Fruit fly (Drosophila melanogaster) whole organism, embryonic: ENCODE measurements around the gene mRpL13.

ENCODE experiments used
- CG10543 ChIP-seq: fragments of 200-800 bp; sonication (Bioruptor generic); optimal IDR thresholded peaks from 3 replicates; lab custom pipeline; 2017; ENCODE audit warnings: missing biosample characterization, mild to moderate bottlenecking, missing genetic modification characterization, moderate library complexity
- CG12219 ChIP-seq: fragments of 200-800 bp; sonication (Bioruptor generic); optimal IDR thresholded peaks from 3 replicates; lab custom pipeline; 2018; ENCODE audit warnings: missing biosample characterization, mild to moderate bottlenecking, missing genetic modification characterization
- CG12391 ChIP-seq: fragments of 200-800 bp; sonication (Bioruptor generic); optimal IDR thresholded peaks from 3 replicates; lab custom pipeline; 2018; ENCODE audit warnings: missing biosample characterization, mild to moderate bottlenecking, missing genetic modification characterization, moderate library complexity
- CG13123 ChIP-seq: fragments of 200-800 bp; sonication (Bioruptor generic); optimal IDR thresholded peaks from 2 replicates; lab custom pipeline; 2016; ENCODE audit warnings: missing biosample characterization, missing genetic modification characterization
- CG14667 ChIP-seq: fragments of 200-800 bp; sonication (Bioruptor generic); IDR thresholded peaks from 2 replicates; pipeline ENCODE4 v1.3.6; 2022; ENCODE audit warnings: missing biosample characterization, missing genetic modification characterization
- CG15514 ChIP-seq: fragments of 200-800 bp; sonication (Bioruptor generic); optimal IDR thresholded peaks from 3 replicates; lab custom pipeline; 2017; ENCODE audit warnings: missing biosample characterization, missing genetic modification characterization, mild to moderate bottlenecking, moderate library complexity, missing genetic modification reagents
- CG15696 ChIP-seq: fragments of 200-800 bp; sonication (Bioruptor generic); optimal IDR thresholded peaks from 2 replicates; lab custom pipeline; 2019; ENCODE audit warnings: missing biosample characterization, mild to moderate bottlenecking, missing genetic modification characterization, moderate library complexity
- CG17359 ChIP-seq: fragments of 200-800 bp; sonication (Bioruptor generic); optimal IDR thresholded peaks from 3 replicates; lab custom pipeline; 2018; ENCODE audit warnings: missing biosample characterization, mild to moderate bottlenecking, missing genetic modification characterization, moderate library complexity
- CG17385 ChIP-seq: fragments of 200-800 bp; sonication (Bioruptor generic); optimal IDR thresholded peaks from 3 replicates; lab custom pipeline; 2018; ENCODE audit warnings: missing biosample characterization, mild to moderate bottlenecking, missing genetic modification characterization
- CG1792 ChIP-seq: fragments of 200-800 bp; sonication (Bioruptor generic); optimal IDR thresholded peaks from 2 replicates; lab custom pipeline; 2016; ENCODE audit warnings: missing biosample characterization, missing genetic modification characterization
- CG1832 ChIP-seq: fragments of 200-800 bp; sonication (Bioruptor generic); optimal IDR thresholded peaks from 2 replicates; lab custom pipeline; 2017; ENCODE audit warnings: missing biosample characterization, mild to moderate bottlenecking, missing genetic modification characterization, inconsistent platforms
- CG30431 ChIP-seq: fragments of 200-800 bp; sonication (Bioruptor generic); optimal IDR thresholded peaks from 2 replicates; lab custom pipeline; 2017; ENCODE audit warnings: missing biosample characterization, missing genetic modification characterization
- CG3726 ChIP-seq: fragments of 200-800 bp; sonication (Bioruptor generic); IDR thresholded peaks from 3 replicates; pipeline ENCODE4, ENCODE4 v1.3.6; 2022; ENCODE audit warnings: missing biosample characterization, missing genetic modification characterization
- CG3838 ChIP-seq: fragments of 200-800 bp; sonication (Bioruptor generic); optimal IDR thresholded peaks from 3 replicates; lab custom pipeline; 2016; ENCODE audit warnings: missing biosample characterization, missing genetic modification characterization
- CG5180 ChIP-seq: fragments of 200-800 bp; sonication (Bioruptor generic); optimal IDR thresholded peaks from 3 replicates; lab custom pipeline; 2017; ENCODE audit warnings: missing biosample characterization, missing genetic modification characterization, mild to moderate bottlenecking, moderate library complexity, missing genetic modification reagents
- CG6791 ChIP-seq: fragments of 200-800 bp; sonication (Bioruptor generic); IDR thresholded peaks from 3 replicates; pipeline ENCODE4 v1.3.6; 2022; ENCODE audit warnings: missing biosample characterization, missing genetic modification characterization; ENCODE audit not compliant: partially characterized antibody
- CG6813 ChIP-seq: fragments of 200-800 bp; sonication (Bioruptor generic); optimal IDR thresholded peaks from 2 replicates; lab custom pipeline; 2017; ENCODE audit warnings: missing biosample characterization, missing genetic modification characterization, mild to moderate bottlenecking, moderate library complexity, missing genetic modification reagents
- CG6854 ChIP-seq: fragments of 200-800 bp; sonication (Bioruptor generic); optimal IDR thresholded peaks from 3 replicates; lab custom pipeline; 2017; ENCODE audit warnings: missing biosample characterization, mild to moderate bottlenecking, missing genetic modification characterization
- CG7987 ChIP-seq: fragments of 200-800 bp; sonication (Bioruptor generic); optimal IDR thresholded peaks from 2 replicates; lab custom pipeline; 2018; ENCODE audit warnings: missing biosample characterization, mild to moderate bottlenecking, missing genetic modification characterization, moderate library complexity
- Camta ChIP-seq: fragments of 200-800 bp; sonication (Bioruptor generic); optimal IDR thresholded peaks from 2 replicates; lab custom pipeline; 2016; ENCODE audit warnings: missing biosample characterization, missing genetic modification characterization
- Chrac-16 ChIP-seq: fragments of 200-800 bp; sonication (Bioruptor generic); optimal IDR thresholded peaks from 3 replicates; lab custom pipeline; 2016; ENCODE audit warnings: missing biosample characterization, missing genetic modification characterization
- Deaf1 ChIP-seq: fragments of 200-800 bp; optimal IDR thresholded peaks from 3 replicates; lab custom pipeline; 2019; ENCODE audit warnings: missing biosample characterization, mild to moderate bottlenecking, missing genetic modification characterization, moderate library complexity
- Dip3 ChIP-seq: fragments of 200-800 bp; sonication (Bioruptor generic); optimal IDR thresholded peaks from 3 replicates; lab custom pipeline; 2016; ENCODE audit warnings: missing biosample characterization, missing genetic modification characterization
- Ets65A ChIP-seq: fragments of 200-800 bp; sonication (Bioruptor generic); peaks from one replicate; lab custom pipeline; 2016; ENCODE audit warnings: missing biosample characterization, missing genetic modification characterization
- Fer3 ChIP-seq: fragments of 200-800 bp; sonication (Bioruptor generic); optimal IDR thresholded peaks from 2 replicates; lab custom pipeline; 2018; ENCODE audit warnings: missing biosample characterization, mild to moderate bottlenecking, missing genetic modification characterization, moderate library complexity
- GATAe ChIP-seq: fragments of 200-800 bp; sonication (Bioruptor generic); conservative IDR thresholded peaks from 2 replicates; pipeline ENCODE4 v1.3.6; 2022; ENCODE audit warnings: missing biosample characterization, missing genetic modification characterization
- H15 ChIP-seq: fragments of 200-800 bp; sonication (Bioruptor generic); IDR thresholded peaks from 3 replicates; pipeline ENCODE4 v1.3.6; 2022; ENCODE audit warnings: missing biosample characterization, missing genetic modification characterization
- HLH4C ChIP-seq: fragments of 200-800 bp; sonication (Bioruptor generic); IDR thresholded peaks from 3 replicates; pipeline ENCODE4 v1.3.6; 2022; ENCODE audit warnings: missing biosample characterization, missing genetic modification characterization; ENCODE audit not compliant: partially characterized antibody
- MTF-1 ChIP-seq: fragments of 200-800 bp; sonication (Bioruptor generic); optimal IDR thresholded peaks from 2 replicates; lab custom pipeline; 2018; ENCODE audit warnings: missing biosample characterization, mild to moderate bottlenecking, missing genetic modification characterization, borderline replicate concordance
- Neu2 ChIP-seq: fragments of 200-800 bp; sonication (Bioruptor generic); optimal IDR thresholded peaks from 3 replicates; lab custom pipeline; 2016; ENCODE audit warnings: missing biosample characterization, missing genetic modification characterization, borderline replicate concordance
- Nf-YB ChIP-seq: fragments of 200-800 bp; sonication (Bioruptor generic); optimal IDR thresholded peaks from 3 replicates; lab custom pipeline; 2019; ENCODE audit warnings: missing biosample characterization, mild to moderate bottlenecking, missing genetic modification characterization, moderate library complexity
- al ChIP-seq: fragments of 200-800 bp; sonication (Bioruptor generic); IDR thresholded peaks from 2 replicates; pipeline ENCODE4 v1.3.6; 2022; ENCODE audit warnings: missing biosample characterization, missing genetic modification characterization
- ase ChIP-seq: fragments of 200-800 bp; sonication (Bioruptor generic); IDR thresholded peaks from 3 replicates; pipeline ENCODE4 v1.3.6; 2022; ENCODE audit warnings: missing biosample characterization, missing genetic modification characterization
- crc ChIP-seq: fragments of 200-800 bp; sonication (Bioruptor generic); optimal IDR thresholded peaks from 2 replicates; lab custom pipeline; 2016; ENCODE audit warnings: missing biosample characterization, missing genetic modification characterization
- esg ChIP-seq: fragments of 200-800 bp; sonication (Bioruptor generic); conservative IDR thresholded peaks from 2 replicates; pipeline ENCODE4 v1.3.6; 2022; ENCODE audit warnings: missing biosample characterization, missing genetic modification characterization
- fd96Cb ChIP-seq: fragments of 200-800 bp; sonication (Bioruptor generic); optimal IDR thresholded peaks from 2 replicates; lab custom pipeline; 2018; ENCODE audit warnings: missing biosample characterization, mild to moderate bottlenecking, missing genetic modification characterization, moderate library complexity
- gfzf ChIP-seq: fragments of 200-800 bp; sonication (Bioruptor generic); optimal IDR thresholded peaks from 2 replicates; lab custom pipeline; 2016; ENCODE audit warnings: missing biosample characterization, mild to moderate bottlenecking, missing genetic modification characterization, moderate library complexity
- gt ChIP-seq: fragments of 200-800 bp; sonication (Bioruptor generic); IDR thresholded peaks from 2 replicates; pipeline ENCODE4 v1.3.6; 2022; ENCODE audit warnings: missing biosample characterization, missing genetic modification characterization
- ham ChIP-seq: fragments of 200-800 bp; sonication (Bioruptor generic); IDR thresholded peaks from 2 replicates; pipeline ENCODE4 v1.3.6; 2022; ENCODE audit warnings: missing biosample characterization, missing genetic modification characterization
- p53 ChIP-seq: fragments of 200-800 bp; sonication (Bioruptor generic); optimal IDR thresholded peaks from 2 replicates; lab custom pipeline; 2016; ENCODE audit warnings: missing biosample characterization, missing genetic modification characterization
- peb ChIP-seq: fragments of 200-800 bp; sonication (Bioruptor generic); IDR thresholded peaks from 2 replicates; pipeline ENCODE4 v1.3.6; 2022; ENCODE audit warnings: missing biosample characterization, missing genetic modification characterization
- pita ChIP-seq: fragments of 200-800 bp; sonication (Bioruptor generic); optimal IDR thresholded peaks from 2 replicates; lab custom pipeline; 2017; ENCODE audit warnings: missing biosample characterization, mild to moderate bottlenecking, missing genetic modification characterization
- pzg ChIP-seq: fragments of 200-800 bp; sonication (Bioruptor generic); optimal IDR thresholded peaks from 3 replicates; lab custom pipeline; 2018; ENCODE audit warnings: missing biosample characterization, mild to moderate bottlenecking, missing genetic modification characterization, moderate library complexity
- salm ChIP-seq: fragments of 200-800 bp; sonication (Bioruptor generic); optimal IDR thresholded peaks from 2 replicates; lab custom pipeline; 2018; ENCODE audit warnings: missing biosample characterization, mild to moderate bottlenecking, missing genetic modification characterization
- slbo ChIP-seq: fragments of 200-800 bp; sonication (Bioruptor generic); IDR thresholded peaks from 2 replicates; pipeline ENCODE4 v1.3.6; 2022; ENCODE audit warnings: missing biosample characterization, missing genetic modification characterization
- sug ChIP-seq: fragments of 200-800 bp; optimal IDR thresholded peaks from 2 replicates; lab custom pipeline; 2019; ENCODE audit warnings: missing biosample characterization, mild to moderate bottlenecking, missing genetic modification characterization, moderate library complexity
- unc-4 ChIP-seq: fragments of 200-800 bp; sonication (Bioruptor generic); IDR thresholded peaks from 2 replicates; pipeline ENCODE4 v1.3.6; 2022; ENCODE audit warnings: missing biosample characterization, missing genetic modification characterization; ENCODE audit not compliant: partially characterized antibody
- wor ChIP-seq: fragments of 200-800 bp; sonication (Bioruptor generic); IDR thresholded peaks from 2 replicates; pipeline ENCODE4 v1.3.6; 2022; ENCODE audit warnings: missing biosample characterization, missing genetic modification characterization

The mRpL13 gene

DNA sequence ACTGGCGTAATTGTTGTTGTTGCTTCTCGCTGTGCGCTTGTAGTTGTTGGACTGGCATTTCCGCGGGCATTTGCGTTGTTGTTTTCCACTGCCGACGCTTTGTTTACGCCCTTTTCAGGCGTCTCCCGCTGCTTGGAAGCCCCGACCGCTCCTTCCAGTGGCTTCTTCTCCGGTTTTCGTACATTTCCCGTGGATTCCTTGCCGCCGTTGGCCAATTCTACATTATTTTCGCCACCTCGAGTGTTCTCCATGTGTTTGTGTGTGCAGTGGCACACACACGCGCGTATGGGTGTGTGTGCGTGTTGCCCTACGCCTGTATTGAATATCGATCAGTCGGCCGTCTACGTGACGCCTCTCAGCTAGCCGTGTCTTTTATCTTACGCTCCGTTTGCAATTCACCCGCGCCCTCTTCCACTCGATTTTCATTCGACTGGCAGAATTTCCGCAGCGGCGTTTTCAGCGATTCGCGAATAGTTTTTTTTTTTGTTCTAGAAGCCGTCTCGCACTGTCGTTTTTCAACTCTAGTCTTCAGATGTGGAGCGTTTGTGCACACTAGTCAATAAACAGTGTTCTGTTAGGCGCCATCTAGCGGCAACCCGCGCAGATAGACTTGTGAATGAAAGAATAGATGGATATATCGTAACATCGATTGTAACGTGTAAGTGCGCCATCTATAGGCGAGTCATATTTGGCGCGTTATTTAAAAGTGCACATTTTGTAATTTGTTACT, 19.7 kb downstream of the mRpL13 start, which contains the start of gene CG10600 (continued):
- TF ChIP-seq al (GFP tag; lab: Robert Waterston, UW) (peak; percentile 56), CG1832 (GFP tag; lab: Kevin White, UChicago) (no peak), CG15514 (GFP tag; lab: Kevin White, UChicago) (peak; percentile 95), salm (tag; lab: Kevin White, UChicago) (no peak), Dip3 (peak; percentile 91), unc-4 (peak; percentile 86), Nf-YB (peak; percentile 47), slbo (GFP tag; lab: Robert Waterston, UW) (peak; percentile 90), CG30431 (GFP tag; lab: Kevin White, UChicago) (peak; percentile 59), CG7987 (peak; percentile 85), CG12391 (tag; lab: Kevin White, UChicago) (peak; percentile 62), esg (GFP tag; lab: Robert Waterston, UW) (no peak), Camta (GFP tag; lab: Kevin White, UChicago) (peak; percentile 85), CG6791 (GFP tag; lab: Robert Waterston, UW) (peak; percentile 97), CG12219 (peak; percentile 33), wor (GFP tag; lab: Robert Waterston, UW) (0 out of 2 replicates have a peak, but pooled peaks have one; percentile 12), CG15696 (tag; lab: Kevin White, UChicago) (peak; percentile 71), CG3838 (GFP tag; lab: Kevin White, UChicago) (peak; percentile 36), HLH4C (GFP tag; lab: Robert Waterston, UW) (peak; percentile 79), ham (GFP tag; lab: Robert Waterston, UW) (no peak), CG17359 (peak; percentile 70), CG5180 (GFP tag; lab: Kevin White, UChicago) (peak; percentile 9), Fer3 (tag; lab: Kevin White, UChicago) (peak; percentile 70), Deaf1 (no peak), GATAe (GFP tag; lab: Robert Waterston, UW) (no peak), peb (GFP tag; lab: Robert Waterston, UW) (no peak), CG17385 (GFP tag; lab: Kevin White, UChicago) (peak; percentile 68), pita (GFP tag; lab: Kevin White, UChicago) (peak; percentile 32), CG6854 (GFP tag; lab: Kevin White, UChicago) (no peak), CG14667 (GFP tag; lab: Robert Waterston, UW) (peak; percentile 59), Chrac-16 (GFP tag; lab: Kevin White, UChicago) (peak; percentile 79), CG3726 (no peak), crc (peak; percentile 78), CG13123 (GFP tag; lab: Kevin White, UChicago) (peak; percentile 77), sug (tag; lab: Kevin White, UChicago) (peak; percentile 80), H15 (GFP tag; lab: Robert Waterston, UW) (peak; percentile 53; the same call in 1 of the 3 replicates), CG1792 (peak; percentile 81), MTF-1 (GFP tag; lab: Kevin White, UChicago) (peak; percentile 80), p53 (peak; percentile 75), gfzf (GFP tag; lab: Kevin White, UChicago) (peak; percentile 44), Neu2 (no peak), gt (peak; percentile 47; the same call in 1 of the 2 replicates), CG6813 (GFP tag; lab: Kevin White, UChicago) (peak; percentile 56), CG10543 (GFP tag; lab: Kevin White, UChicago) (peak; percentile 75), Ets65A (peak; percentile 99), pzg (peak; percentile 98), ase (GFP tag; lab: Robert Waterston, UW) (peak; percentile 59; the same call in 2 of the 3 replicates), fd96Cb (tag; lab: Kevin White, UChicago) (peak; percentile 16)
